Fruit fly (Drosophila melanogaster) whole organism, embryonic: ENCODE results near the gene CG4230.

Experiments
- Atf-2 ChIP-seq: fragments of 200-800 bp; sonication (Bioruptor generic); optimal IDR thresholded peaks from 2 replicates; lab custom pipeline; 2016; ENCODE audit warnings: missing biosample characterization, missing genetic modification characterization
- Atf3 ChIP-seq: fragments of 200-800 bp; sonication (Bioruptor generic); optimal IDR thresholded peaks from 3 replicates; lab custom pipeline; 2016; ENCODE audit warnings: missing biosample characterization, missing genetic modification characterization
- B-H2 ChIP-seq: fragments of 200-800 bp; sonication (Bioruptor generic); optimal IDR thresholded peaks from 2 replicates; lab custom pipeline; 2018; ENCODE audit warnings: missing biosample characterization, mild to moderate bottlenecking, missing genetic modification characterization
- CG10209 ChIP-seq: fragments of 200-800 bp; sonication (Bioruptor generic); optimal IDR thresholded peaks from 3 replicates; lab custom pipeline; 2017; ENCODE audit warnings: missing biosample characterization, mild to moderate bottlenecking, missing genetic modification characterization, missing genetic modification reagents
- CG10979 ChIP-seq: fragments of 200-800 bp; sonication (Bioruptor generic); optimal IDR thresholded peaks from 2 replicates; lab custom pipeline; 2018; ENCODE audit warnings: missing biosample characterization, mild to moderate bottlenecking, missing genetic modification characterization, moderate library complexity
- CG11504 ChIP-seq: fragments of 200-800 bp; sonication (Bioruptor generic); optimal IDR thresholded peaks from 3 replicates; lab custom pipeline; 2019; ENCODE audit warnings: missing biosample characterization, mild to moderate bottlenecking, missing genetic modification characterization, moderate library complexity
- CG11695 ChIP-seq: fragments of 200-800 bp; sonication (Bioruptor generic); IDR thresholded peaks from 3 replicates; pipeline ENCODE4 v1.3.6; 2022; ENCODE audit warnings: missing biosample characterization, missing genetic modification characterization
- CG12744 ChIP-seq: fragments of 200-800 bp; sonication (Bioruptor generic); optimal IDR thresholded peaks from 2 replicates; lab custom pipeline; 2016; ENCODE audit warnings: missing biosample characterization, missing genetic modification characterization
- CG15479 ChIP-seq: fragments of 200-800 bp; sonication (Bioruptor generic); optimal IDR thresholded peaks from 3 replicates; lab custom pipeline; 2019; ENCODE audit warnings: missing biosample characterization, mild to moderate bottlenecking, missing genetic modification characterization, moderate library complexity
- CG15514 ChIP-seq: fragments of 200-800 bp; sonication (Bioruptor generic); optimal IDR thresholded peaks from 3 replicates; lab custom pipeline; 2017; ENCODE audit warnings: missing biosample characterization, missing genetic modification characterization, mild to moderate bottlenecking, moderate library complexity, missing genetic modification reagents
- CG16815 ChIP-seq: fragments of 200-800 bp; sonication (Bioruptor generic); optimal IDR thresholded peaks from 3 replicates; lab custom pipeline; 2017; ENCODE audit warnings: missing biosample characterization, mild to moderate bottlenecking, missing genetic modification characterization
- CG17328 ChIP-seq: fragments of 200-800 bp; sonication (Bioruptor generic); IDR thresholded peaks from 2 replicates; pipeline ENCODE4 v1.3.6; 2022; ENCODE audit warnings: missing biosample characterization, missing genetic modification characterization
- CG17568 ChIP-seq: fragments of 200-800 bp; sonication (Bioruptor generic); optimal IDR thresholded peaks from 2 replicates; lab custom pipeline; 2018; ENCODE audit warnings: missing biosample characterization, mild to moderate bottlenecking, missing genetic modification characterization, moderate library complexity
- CG2199 ChIP-seq: fragments of 200-800 bp; sonication (Bioruptor generic); IDR thresholded peaks from 3 replicates; pipeline ENCODE4 v1.3.6; 2022; ENCODE audit warnings: missing biosample characterization, missing genetic modification characterization
- CG4282 ChIP-seq: fragments of 200-800 bp; sonication (Bioruptor generic); optimal IDR thresholded peaks from 2 replicates; lab custom pipeline; 2016; ENCODE audit warnings: missing biosample characterization, missing genetic modification characterization
- CG8388 ChIP-seq: fragments of 200-800 bp; sonication (Bioruptor generic); optimal IDR thresholded peaks from 2 replicates; lab custom pipeline; 2019; ENCODE audit warnings: missing biosample characterization, mild to moderate bottlenecking, missing genetic modification characterization, moderate library complexity
- CG8924 ChIP-seq: fragments of 200-800 bp; optimal IDR thresholded peaks from 3 replicates; lab custom pipeline; 2019; ENCODE audit warnings: missing biosample characterization, mild to moderate bottlenecking, missing genetic modification characterization, moderate library complexity
- CoRest ChIP-seq: fragments of 200-800 bp; sonication (Bioruptor generic); optimal IDR thresholded peaks from 3 replicates; lab custom pipeline; 2018; ENCODE audit warnings: missing biosample characterization, mild to moderate bottlenecking, missing genetic modification characterization, moderate library complexity
- Dbx ChIP-seq: fragments of 200-800 bp; sonication (Bioruptor generic); IDR thresholded peaks from 3 replicates; pipeline ENCODE4 v1.3.6; 2022; ENCODE audit warnings: missing biosample characterization, missing genetic modification characterization
- Dref ChIP-seq: fragments of 200-800 bp; sonication (Bioruptor generic); IDR thresholded peaks from 2 replicates; pipeline ENCODE4 v1.3.6; 2022; ENCODE audit warnings: missing biosample characterization, missing genetic modification characterization
- Drgx ChIP-seq: fragments of 200-800 bp; sonication (Bioruptor generic); IDR thresholded peaks from 2 replicates; pipeline ENCODE4 v1.3.6; 2022; ENCODE audit warnings: missing biosample characterization, missing genetic modification characterization
- Ets65A ChIP-seq: fragments of 200-800 bp; sonication (Bioruptor generic); peaks from one replicate; lab custom pipeline; 2016; ENCODE audit warnings: missing biosample characterization, missing genetic modification characterization
- GATAe ChIP-seq: fragments of 200-800 bp; sonication (Bioruptor generic); conservative IDR thresholded peaks from 2 replicates; pipeline ENCODE4 v1.3.6; 2022; ENCODE audit warnings: missing biosample characterization, missing genetic modification characterization
- Max ChIP-seq: fragments of 200-800 bp; sonication (Bioruptor generic); optimal IDR thresholded peaks from 2 replicates; lab custom pipeline; 2016; ENCODE audit warnings: missing biosample characterization, mild to moderate bottlenecking, missing genetic modification characterization
- Nf-YC ChIP-seq: fragments of 200-800 bp; optimal IDR thresholded peaks from 3 replicates; lab custom pipeline; 2019; ENCODE audit warnings: missing biosample characterization, mild to moderate bottlenecking, missing genetic modification characterization, moderate library complexity
- NfI ChIP-seq: fragments of 200-800 bp; sonication (Bioruptor generic); optimal IDR thresholded peaks from 3 replicates; lab custom pipeline; 2018; ENCODE audit warnings: missing biosample characterization, mild to moderate bottlenecking, missing genetic modification characterization, moderate library complexity
- Optix ChIP-seq: fragments of 200-800 bp; sonication (Bioruptor generic); IDR thresholded peaks from 3 replicates; pipeline ENCODE4 v1.3.6; 2022; ENCODE audit warnings: missing biosample characterization, missing genetic modification characterization
- Pdp1 ChIP-seq, 2 experiments: fragments of 200-800 bp; sonication (Bioruptor generic); optimal IDR thresholded peaks; 3 replicates each; lab custom pipeline; 2016; ENCODE audit warnings: missing biosample characterization in 2 of 2, missing genetic modification characterization in 2 of 2, mild to moderate bottlenecking in 1 of 2, moderate library complexity in 1 of 2
- TFAM ChIP-seq: fragments of 200-800 bp; sonication (Bioruptor generic); optimal IDR thresholded peaks from 2 replicates; lab custom pipeline; 2017; ENCODE audit warnings: missing biosample characterization, missing genetic modification characterization, inconsistent platforms
- ap ChIP-seq: fragments of 200-800 bp; sonication (Bioruptor generic); IDR thresholded peaks from 2 replicates; pipeline ENCODE4 v1.3.6; 2022; ENCODE audit warnings: missing biosample characterization, missing genetic modification characterization
- bbx ChIP-seq: fragments of 200-800 bp; sonication (Bioruptor generic); IDR thresholded peaks from 2 replicates; pipeline ENCODE4 v1.3.6; 2022; ENCODE audit warnings: missing biosample characterization, missing genetic modification characterization; ENCODE audit not compliant: partially characterized antibody
- cwo ChIP-seq: fragments of 200-800 bp; sonication (Bioruptor generic); optimal IDR thresholded peaks from 3 replicates; lab custom pipeline; 2017; ENCODE audit warnings: missing biosample characterization, missing genetic modification characterization, mild to moderate bottlenecking, moderate library complexity, missing genetic modification reagents
- ems ChIP-seq: fragments of 200-800 bp; sonication (Bioruptor generic); optimal IDR thresholded peaks from 3 replicates; lab custom pipeline; 2016; ENCODE audit warnings: missing biosample characterization, missing genetic modification characterization
- gsb-n ChIP-seq: fragments of 200-800 bp; sonication (Bioruptor generic); optimal IDR thresholded peaks from 3 replicates; lab custom pipeline; 2018; ENCODE audit warnings: missing biosample characterization, mild to moderate bottlenecking, missing genetic modification characterization
- hb ChIP-seq: fragments of 200-800 bp; sonication (Bioruptor generic); IDR thresholded peaks from 3 replicates; pipeline ENCODE4 v1.3.6; 2022; ENCODE audit warnings: missing biosample characterization, missing genetic modification characterization; ENCODE audit not compliant: partially characterized antibody
- hbn ChIP-seq: fragments of 200-800 bp; sonication (Bioruptor generic); IDR thresholded peaks from 2 replicates; pipeline ENCODE4 v1.3.6; 2022; ENCODE audit warnings: missing biosample characterization, missing genetic modification characterization; ENCODE audit not compliant: partially characterized antibody
- her ChIP-seq: fragments of 200-800 bp; sonication (Bioruptor generic); optimal IDR thresholded peaks from 2 replicates; lab custom pipeline; 2016; ENCODE audit warnings: missing biosample characterization, missing genetic modification characterization
- hkb ChIP-seq, 2 experiments: fragments of 200-800 bp in 1 of 2; fragments of >200 bp in 1 of 2; sonication (Bioruptor generic) in 1 of 2; IDR thresholded peaks in 1 of 2; optimal IDR thresholded peaks in 1 of 2; 2 replicates each; pipeline versions ENCODE4 v1.3.6 to Lab custom; 2017 to 2022; ENCODE audit warnings: missing biosample characterization in 1 of 2, missing genetic modification characterization in 1 of 2
- hth ChIP-seq: fragments of >200 bp; optimal IDR thresholded peaks from 2 replicates; lab custom pipeline; 2017; ENCODE audit warnings: inconsistent platforms
- lbe ChIP-seq: fragments of 200-800 bp; sonication (Bioruptor generic); optimal IDR thresholded peaks from 2 replicates; lab custom pipeline; 2016; ENCODE audit warnings: missing biosample characterization, mild to moderate bottlenecking, missing genetic modification characterization
- lilli ChIP-seq: fragments of 200-800 bp; sonication (Bioruptor generic); optimal IDR thresholded peaks from 3 replicates; lab custom pipeline; 2016; ENCODE audit warnings: missing biosample characterization, missing genetic modification characterization
- mld ChIP-seq: fragments of 200-800 bp; sonication (Bioruptor generic); IDR thresholded peaks from 3 replicates; pipeline ENCODE4 v1.3.6; 2022; ENCODE audit warnings: missing biosample characterization, missing genetic modification characterization; ENCODE audit not compliant: partially characterized antibody
- phol ChIP-seq: fragments of 200-800 bp; sonication (Bioruptor generic); optimal IDR thresholded peaks from 3 replicates; lab custom pipeline; 2018; ENCODE audit warnings: missing biosample characterization, mild to moderate bottlenecking, missing genetic modification characterization, moderate library complexity
- slou ChIP-seq: fragments of 200-800 bp; sonication (Bioruptor generic); optimal IDR thresholded peaks from 3 replicates; lab custom pipeline; 2016; ENCODE audit warnings: missing biosample characterization, missing genetic modification characterization
- sr ChIP-seq: fragments of 200-800 bp; sonication (Bioruptor generic); IDR thresholded peaks from 3 replicates; pipeline ENCODE4 v1.3.6; 2022; ENCODE audit warnings: missing biosample characterization, missing genetic modification characterization
- ssp ChIP-seq: fragments of 200-800 bp; sonication (Bioruptor generic); IDR thresholded peaks from 2 replicates; pipeline ENCODE4 v1.3.6; 2022; ENCODE audit warnings: missing biosample characterization, missing genetic modification characterization
- tgo ChIP-seq: fragments of 200-800 bp; sonication (Bioruptor generic); IDR thresholded peaks from 3 replicates; pipeline ENCODE4 v1.3.6; 2022; ENCODE audit warnings: missing biosample characterization, missing genetic modification characterization
- trh ChIP-seq: fragments of 200-800 bp; sonication (Bioruptor generic); optimal IDR thresholded peaks from 2 replicates; lab custom pipeline; 2016; ENCODE audit warnings: missing biosample characterization, missing genetic modification characterization
- unc-4 ChIP-seq: fragments of 200-800 bp; sonication (Bioruptor generic); IDR thresholded peaks from 2 replicates; pipeline ENCODE4 v1.3.6; 2022; ENCODE audit warnings: missing biosample characterization, missing genetic modification characterization; ENCODE audit not compliant: partially characterized antibody

Gene CG4230

dm6 chr2L:5052367-5052914 lies 43.6 kb upstream of the CG4230 start, which contains the start of gene senju (continued):
- TF ChIP-seq CG8388 (peak; percentile 81), CG10979 (tag; lab: Kevin White, UChicago) (peak; percentile 76), Dref (GFP tag; lab: Robert Waterston, UW) (peak; percentile 48), CG12744 (GFP tag; lab: Kevin White, UChicago) (peak; percentile 76), Dbx (GFP tag; lab: Robert Waterston, UW) (peak; percentile 86), ssp (GFP tag; lab: Robert Waterston, UW) (peak; percentile 62), Atf3 (GFP tag; lab: Kevin White, UChicago) (peak; percentile 74), tgo (GFP tag; lab: Robert Waterston, UW) (peak; percentile 82), bbx (GFP tag; lab: Robert Waterston, UW) (peak; percentile 35; the same call in 1 of the 2 replicates), unc-4 (GFP tag; lab: Robert Waterston, UW) (peak; percentile 32; the same call in 1 of the 2 replicates), CG11504 (peak; percentile 76), hbn (GFP tag; lab: Robert Waterston, UW) (0 out of 2 replicates have a peak, but pooled peaks have one; percentile 42), lilli (GFP tag; lab: Kevin White, UChicago) (peak; percentile 94), hb (no peak), mld (0 out of 3 replicates have a peak, but pooled peaks have one; percentile 46), Max (peak; percentile 90), Ets65A (peak; percentile 96), hkb (optimal IDR thresholded peaks at IDR 0.05; lab: Kevin White, UChicago) (no peak), hkb (GFP tag; IDR thresholded peaks at IDR 0.05; lab: Robert Waterston, UW) (peak; percentile 84), CG15514 (peak; percentile 88), gsb-n (tag; lab: Kevin White, UChicago) (peak; percentile 69), lbe (GFP tag; lab: Kevin White, UChicago) (peak; percentile 69), slou (GFP tag; lab: Kevin White, UChicago) (peak; percentile 52), her (GFP tag; lab: Kevin White, UChicago) (peak; percentile 91), cwo (GFP tag; lab: Kevin White, UChicago) (peak; percentile 79), CG4282 (GFP tag; lab: Kevin White, UChicago) (peak; percentile 60), TFAM (GFP tag; lab: Kevin White, UChicago) (no peak), Pdp1 (GFP tag; optimal IDR thresholded peaks at IDR 0.05; lab: Kevin White, UChicago) (peak; percentile 79 to 80), CG11695 (GFP tag; lab: Robert Waterston, UW) (peak; percentile 74), ems (GFP tag; lab: Kevin White, UChicago) (peak; percentile 80), B-H2 (GFP tag; lab: Kevin White, UChicago) (peak; percentile 88), Drgx (GFP tag; lab: Robert Waterston, UW) (peak; percentile 81), CG16815 (GFP tag; lab: Kevin White, UChicago) (peak; percentile 73), ap (GFP tag; lab: Robert Waterston, UW) (peak; percentile 75; the same call in 1 of the 2 replicates), CoRest (tag; lab: Kevin White, UChicago) (peak; percentile 69), Optix (GFP tag; lab: Robert Waterston, UW) (peak; percentile 81), NfI (GFP tag; lab: Kevin White, UChicago) (peak; percentile 79), phol (tag; lab: Kevin White, UChicago) (peak; percentile 76), CG17568 (GFP tag; lab: Kevin White, UChicago) (peak; percentile 61), CG15479 (GFP tag; lab: Kevin White, UChicago) (peak; percentile 94), trh (GFP tag; lab: Kevin White, UChicago) (peak; percentile 21), GATAe (GFP tag; lab: Robert Waterston, UW) (no peak; the same call in 1 of the 2 replicates), Atf-2 (GFP tag; lab: Kevin White, UChicago) (peak; percentile 62), CG8924 (peak; percentile 82), CG2199 (GFP tag; lab: Robert Waterston, UW) (0 out of 3 replicates have a peak, but pooled peaks have one; percentile 35), CG17328 (GFP tag; lab: Robert Waterston, UW) (peak; percentile 92), Nf-YC (tag; lab: Kevin White, UChicago) (peak; percentile 73), sr (GFP tag; lab: Robert Waterston, UW) (peak; percentile 88), CG10209 (peak; percentile 77), hth (lab: Kevin White, UChicago) (no peak)
